Fruit fly (Drosophila melanogaster) S2 (cell line): ENCODE results near the gene drd.
A peak's percentile ranks its signal among the peaks of the same experiment; 100 is the strongest.

Experiments used
- CG8478 ChIP-seq: fragments of >200 bp; optimal IDR thresholded peaks from 2 replicates; lab custom pipeline; 2018
- CTCF ChIP-seq, 2 experiments: fragments of >200 bp; optimal IDR thresholded peaks; 2 replicates each; lab custom pipeline; 2018

Gene drd

DNA sequence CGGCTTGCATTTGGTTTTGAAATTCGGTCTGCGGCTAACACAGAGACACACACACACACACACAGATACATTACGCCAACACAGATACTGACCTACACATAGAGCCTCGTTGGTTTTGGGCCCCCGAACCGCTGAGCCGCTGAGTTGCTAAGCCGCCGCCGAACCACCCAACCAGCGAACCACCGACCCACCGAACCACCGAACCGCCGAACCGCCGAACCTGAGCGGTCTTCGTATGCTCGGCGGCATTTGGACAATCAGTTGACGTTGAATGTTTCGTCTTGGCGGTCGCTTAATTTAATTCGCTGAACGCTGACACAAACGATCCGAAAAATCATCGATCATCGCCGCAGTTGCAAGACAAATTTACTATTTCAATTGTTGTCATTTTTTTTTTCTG, at the start of gene drd:
Gene drd, plus strand, starts transcription at position 258 of the 400 bp plus-strand sequence.
- TF ChIP-seq CG8478 (lab: Kevin White, UChicago) = no peak
- no peak for TF ChIP-seq CTCF (optimal IDR thresholded peaks at IDR 0.05; lab: Kevin White, UChicago)

DNA sequence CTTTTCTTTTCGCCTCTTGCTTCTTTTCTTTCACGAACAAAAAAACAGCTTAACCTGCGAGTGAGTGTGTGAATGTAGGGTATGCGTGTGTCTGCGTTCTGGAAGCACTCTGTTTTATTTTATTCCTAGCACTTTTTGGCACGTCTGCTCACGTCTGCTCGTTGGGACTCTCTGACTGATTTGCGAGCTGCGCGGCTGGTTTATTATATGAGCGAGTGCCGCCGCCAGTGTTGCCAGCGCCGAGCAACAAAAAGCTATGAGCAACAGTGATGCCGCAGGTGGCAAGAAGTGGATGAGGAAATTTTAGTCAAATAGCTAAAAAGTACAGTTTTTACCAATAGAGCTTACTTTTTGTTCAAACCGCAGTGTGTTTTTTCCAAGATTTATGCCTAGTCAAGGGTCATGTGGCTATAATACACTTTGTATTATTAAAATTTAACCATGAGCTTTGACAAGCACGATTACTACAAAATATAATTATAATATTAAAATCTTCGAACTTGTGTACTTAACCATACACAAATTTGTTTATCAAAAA, 49.4 kb upstream of the drd start, which contains the start of gene Lsd-2:
Gene Lsd-2, minus strand, starts transcription at position 183 of the 538 bp plus-strand sequence.
- no peak for TF ChIP-seq CG8478 (lab: Kevin White, UChicago)
- TF ChIP-seq CTCF (optimal IDR thresholded peaks at IDR 0.05; lab: Kevin White, UChicago) = no peak

DNA sequence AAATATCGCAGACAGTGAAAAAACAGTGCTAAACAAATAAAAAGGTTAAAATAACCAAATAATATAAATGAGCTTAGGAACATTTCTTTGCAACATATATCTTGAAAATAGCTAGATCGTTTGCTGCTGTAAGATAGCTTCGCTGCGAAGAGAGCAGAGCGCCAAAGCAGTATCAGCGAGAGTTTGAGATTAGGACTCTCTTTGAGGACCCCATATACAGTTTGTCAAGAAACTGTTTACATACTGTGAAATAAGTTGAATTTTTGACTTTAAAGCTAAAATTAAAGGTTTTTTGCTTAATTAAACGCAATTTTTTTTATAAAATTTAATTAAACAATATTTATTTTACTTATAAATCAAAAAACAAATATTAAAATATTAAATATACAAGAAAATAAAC, 48.9 kb upstream of the drd start:
- TF ChIP-seq CG8478 (lab: Kevin White, UChicago) = no peak
- no peak for TF ChIP-seq CTCF (optimal IDR thresholded peaks at IDR 0.05; lab: Kevin White, UChicago)

DNA sequence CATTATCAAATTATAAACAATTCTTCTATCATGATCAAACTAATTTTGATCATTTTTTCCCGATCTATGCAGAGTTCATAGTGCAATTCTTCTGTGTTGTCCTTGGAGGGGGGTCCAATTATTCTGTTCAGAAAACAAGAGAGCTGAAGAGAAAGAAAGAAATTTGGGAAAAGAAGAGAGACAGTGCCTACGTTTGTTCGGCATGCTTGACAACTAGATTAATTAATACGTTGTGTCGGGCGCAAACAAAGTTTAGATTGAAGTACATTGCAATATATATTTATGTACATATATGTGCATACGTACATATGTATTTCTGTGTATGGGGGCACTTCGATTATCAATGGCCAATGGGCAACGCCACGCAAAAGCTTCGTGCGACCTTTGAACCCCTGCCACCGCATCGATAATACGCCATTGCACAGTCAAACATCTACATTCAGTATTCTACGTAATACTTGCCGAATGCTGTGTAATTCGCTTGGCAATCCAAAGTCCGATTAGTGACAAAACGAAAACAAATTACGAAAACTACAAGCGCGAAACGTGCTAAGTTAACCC, 47.9 kb upstream of the drd start:
- TF ChIP-seq CTCF (optimal IDR thresholded peaks at IDR 0.05; lab: Kevin White, UChicago) (no peak), CG8478 (lab: Kevin White, UChicago) (no peak)

DNA sequence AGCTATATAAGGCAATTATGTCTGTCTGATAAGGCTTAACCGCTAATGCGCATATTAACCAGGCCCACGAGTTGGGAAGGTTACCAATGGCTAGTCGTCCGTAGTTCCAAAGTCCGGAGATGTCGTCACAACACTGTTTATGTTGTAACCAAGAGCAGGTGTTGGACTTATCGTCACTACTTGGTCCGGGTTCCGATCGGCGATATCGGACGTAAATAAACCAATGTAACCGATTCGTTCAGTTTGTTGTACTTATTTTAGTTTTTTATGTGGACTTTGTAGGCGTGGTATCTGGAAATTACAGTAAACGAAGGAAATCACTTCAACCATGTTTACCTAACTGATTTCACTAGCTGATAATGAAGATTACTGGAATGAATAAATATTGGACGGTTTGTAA, 47.2 kb upstream of the drd start:
- no peak for TF ChIP-seq CG8478 (lab: Kevin White, UChicago)
- no peak for TF ChIP-seq CTCF (optimal IDR thresholded peaks at IDR 0.05; lab: Kevin White, UChicago)

DNA sequence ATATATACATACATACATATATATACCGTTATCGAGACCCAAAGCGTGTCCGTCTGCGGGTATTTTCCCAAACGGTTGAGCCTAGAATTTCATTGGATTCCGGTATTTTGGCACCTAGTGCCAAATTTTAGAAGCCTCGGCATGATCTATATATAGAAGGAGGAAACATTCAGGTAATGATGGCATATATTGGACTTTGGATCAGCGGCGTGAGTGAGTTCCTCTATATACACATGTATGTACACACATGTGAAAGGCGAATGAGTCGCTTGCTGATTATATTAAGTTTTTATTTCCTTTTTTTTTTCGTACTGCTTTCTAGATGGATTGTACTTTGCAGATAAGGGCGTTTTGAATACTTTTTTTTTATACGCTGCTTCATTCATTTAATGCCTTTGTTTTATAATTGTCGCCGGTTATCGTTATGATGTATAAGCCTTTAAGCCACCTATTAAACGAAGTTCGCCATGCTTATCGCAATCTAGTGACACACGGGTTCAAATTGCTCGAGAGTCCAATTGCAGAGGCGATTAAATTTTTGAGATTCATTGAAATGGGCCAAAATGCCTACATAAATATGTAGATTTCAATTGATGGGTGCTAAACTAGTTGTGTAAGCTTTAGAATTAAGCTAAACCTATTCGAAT, 46.3 kb upstream of the drd start:
- no peak for TF ChIP-seq CG8478 (lab: Kevin White, UChicago)
- TF ChIP-seq CTCF (optimal IDR thresholded peaks at IDR 0.05; lab: Kevin White, UChicago) = no peak

DNA sequence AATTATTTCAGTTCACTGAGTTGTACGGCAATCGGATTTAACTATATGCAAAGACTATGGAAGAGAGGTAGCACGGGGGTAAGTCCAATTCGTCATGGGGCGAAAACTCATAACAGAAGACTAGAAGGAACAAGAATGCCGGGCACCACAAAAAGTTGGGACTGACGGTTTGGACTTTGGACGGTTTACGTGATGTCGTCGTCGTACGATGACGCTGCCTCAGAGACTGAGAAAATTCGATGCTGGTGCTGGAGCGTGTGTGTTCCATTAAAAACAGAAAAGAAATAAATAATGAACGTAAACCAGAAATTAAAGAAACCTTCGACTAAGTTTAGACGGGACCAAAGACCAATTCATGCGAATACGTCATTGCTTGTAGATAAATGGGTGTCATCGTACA, 45.6 kb upstream of the drd start:
- TF ChIP-seq CG8478 (lab: Kevin White, UChicago) = no peak
- no peak for TF ChIP-seq CTCF (optimal IDR thresholded peaks at IDR 0.05; lab: Kevin White, UChicago)

DNA sequence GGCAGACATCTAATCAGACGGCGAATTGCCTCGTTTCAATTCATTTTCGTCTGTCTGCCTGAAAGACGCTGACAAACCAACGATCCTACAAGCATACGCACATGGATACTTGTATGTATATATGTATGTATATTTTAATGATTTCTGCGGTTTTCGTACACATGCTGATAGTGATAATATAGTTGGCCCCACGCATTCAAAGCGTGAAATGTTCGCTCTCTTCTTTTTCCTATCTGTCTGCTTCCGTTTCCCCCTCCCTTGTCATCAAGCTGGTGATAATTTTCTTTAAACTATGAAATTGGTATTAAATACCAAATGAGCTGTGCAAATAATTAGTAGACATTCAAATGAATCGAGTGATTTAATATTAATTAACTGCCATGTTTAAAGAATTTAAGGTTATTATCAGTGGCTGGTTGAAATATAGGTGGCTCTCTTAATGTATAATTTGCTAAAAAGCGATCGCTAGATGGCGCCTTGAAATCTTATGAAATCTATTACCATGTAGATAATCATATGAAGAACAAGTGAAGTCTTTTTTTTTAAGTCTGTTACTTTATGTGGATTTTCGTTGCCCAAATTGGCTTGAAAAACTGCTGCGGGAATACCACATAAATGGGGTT, 44.7 kb upstream of the drd start, which contains the start of gene CG33177:
Gene CG33177, plus strand, starts transcription at position 588 of the 623 bp plus-strand sequence.
- TF ChIP-seq CG8478 (lab: Kevin White, UChicago) = no peak
- TF ChIP-seq CTCF (optimal IDR thresholded peaks at IDR 0.05; lab: Kevin White, UChicago) = peak; percentile 76 to 87

DNA sequence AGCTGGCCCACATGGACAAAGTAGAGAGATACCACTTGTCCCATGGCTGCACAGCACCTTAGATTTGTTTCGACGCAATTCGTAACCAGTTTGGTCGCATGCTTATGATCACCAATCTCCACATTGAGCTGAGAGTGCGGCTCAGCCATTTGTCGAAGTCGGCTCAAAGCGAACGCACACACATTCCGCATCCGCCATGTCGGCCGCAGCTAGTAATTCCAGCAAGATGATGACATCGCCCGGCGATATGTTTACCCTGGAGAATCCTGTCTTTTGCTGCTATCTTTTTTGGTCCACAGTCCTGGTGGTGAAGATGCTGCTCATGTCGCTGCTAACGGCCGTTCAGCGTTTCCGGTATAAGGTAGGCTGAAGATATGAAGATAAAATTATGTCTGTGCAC, 42.9 kb upstream of the drd start, which contains the start of gene CG33178:
Gene CG33178, plus strand, starts transcription at position 147 of the 400 bp plus-strand sequence.
- TF ChIP-seq CTCF (optimal IDR thresholded peaks at IDR 0.05; lab: Kevin White, UChicago) = no peak

DNA sequence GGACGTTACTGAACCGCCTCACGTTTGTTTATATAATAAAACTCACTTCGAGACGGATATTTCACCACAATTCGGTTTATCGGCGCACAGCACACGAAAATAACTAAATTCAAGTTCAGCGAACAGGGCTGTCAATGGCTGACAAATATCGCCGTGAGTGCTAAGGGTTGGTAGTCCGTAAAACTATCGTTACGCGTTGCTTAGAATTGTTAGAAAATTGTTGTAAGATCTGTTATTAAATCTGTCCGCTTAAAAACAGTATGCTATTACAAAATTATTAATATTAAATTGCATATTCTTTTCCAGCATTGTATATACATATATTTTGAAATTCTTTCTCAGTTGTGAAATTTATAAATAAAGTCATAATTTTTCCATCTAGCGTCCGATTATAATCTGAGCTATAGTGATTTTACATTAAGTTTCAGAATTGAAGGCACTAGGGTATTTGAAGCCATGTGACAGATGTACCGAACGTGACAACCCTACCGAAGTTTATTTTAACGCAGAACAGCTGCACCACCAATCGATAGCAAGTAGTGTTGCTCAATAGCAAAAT, 40.9 kb upstream of the drd start, which contains the start of gene Cox17:
Gene Cox17, minus strand, starts transcription at position 120 of the 559 bp plus-strand sequence.
- no peak for TF ChIP-seq CG8478 (lab: Kevin White, UChicago)
- TF ChIP-seq CTCF (optimal IDR thresholded peaks at IDR 0.05; lab: Kevin White, UChicago) = no peak

DNA sequence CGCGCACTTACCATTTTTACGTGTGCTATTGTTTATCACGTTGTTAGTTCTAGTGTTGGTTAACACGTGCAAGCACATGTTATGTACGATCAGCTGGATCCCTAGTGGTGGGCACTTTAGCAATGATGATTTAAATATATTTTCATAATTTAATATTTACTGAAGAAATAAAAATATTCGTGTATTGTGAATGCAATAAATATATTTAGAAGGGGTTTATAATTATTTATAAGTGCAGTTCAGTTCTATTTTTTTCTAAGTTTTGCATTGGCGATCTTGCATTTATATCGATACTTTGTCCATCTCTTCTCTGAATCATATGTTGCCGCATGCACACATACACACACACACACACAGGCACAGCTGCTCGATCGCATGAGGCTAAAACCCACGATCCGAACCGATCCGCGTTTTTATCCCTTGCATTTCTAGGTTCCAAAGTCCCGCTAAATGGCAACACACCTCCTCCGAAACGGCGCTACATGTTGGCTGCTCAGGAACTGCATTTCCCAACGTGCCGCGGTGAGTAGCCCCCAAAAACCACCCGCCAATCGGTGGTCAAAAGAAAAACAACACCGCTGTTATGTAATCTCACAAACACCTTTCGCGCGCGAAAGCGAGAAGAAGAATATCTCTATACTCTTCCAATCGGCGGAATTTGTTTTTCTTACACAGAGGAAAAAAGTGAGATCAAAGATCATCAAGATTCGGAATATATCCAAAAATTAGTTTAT, 39.6 kb upstream of the drd start, which contains the start of the genes CG15027 and Dbct:
Gene CG15027, minus strand, starts transcription at position 51 of the 734 bp plus-strand sequence.
Gene Dbct, plus strand, starts transcription at position 349 of the 734 bp plus-strand sequence.
- TF ChIP-seq CG8478 (lab: Kevin White, UChicago) (no peak), CTCF (optimal IDR thresholded peaks at IDR 0.05; lab: Kevin White, UChicago) (no peak)

DNA sequence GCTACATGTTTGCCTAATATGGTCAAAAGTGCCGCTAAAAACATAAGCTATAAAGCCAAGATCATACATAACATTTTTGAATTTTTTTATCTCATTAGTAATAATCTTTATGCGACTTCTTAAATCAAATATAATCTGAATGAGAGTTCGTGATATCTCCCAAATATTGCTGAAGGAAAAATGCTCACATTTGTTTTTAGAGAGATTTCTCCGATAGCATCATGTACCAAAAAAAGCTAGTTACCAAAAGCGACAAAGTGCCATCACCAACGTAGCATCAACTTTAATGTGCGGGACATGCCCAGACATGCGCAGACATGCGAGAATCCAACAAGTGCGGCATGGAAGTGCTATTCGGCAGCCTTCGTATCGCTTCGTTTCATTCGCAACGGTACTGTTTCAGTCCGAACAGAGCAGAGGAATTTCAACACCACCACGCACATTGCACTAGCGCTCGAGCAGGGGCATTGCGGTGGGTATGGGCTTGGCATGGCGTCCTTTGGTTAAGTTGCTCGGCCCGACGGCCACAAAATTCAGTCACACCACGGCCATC, 36.3 kb upstream of the drd start, which contains the start of gene Rab3-GEF:
Gene Rab3-GEF, plus strand, starts transcription at position 537 of the 553 bp plus-strand sequence.
- no peak for TF ChIP-seq CG8478 (lab: Kevin White, UChicago)
- TF ChIP-seq CTCF (optimal IDR thresholded peaks at IDR 0.05; lab: Kevin White, UChicago) = no peak

DNA sequence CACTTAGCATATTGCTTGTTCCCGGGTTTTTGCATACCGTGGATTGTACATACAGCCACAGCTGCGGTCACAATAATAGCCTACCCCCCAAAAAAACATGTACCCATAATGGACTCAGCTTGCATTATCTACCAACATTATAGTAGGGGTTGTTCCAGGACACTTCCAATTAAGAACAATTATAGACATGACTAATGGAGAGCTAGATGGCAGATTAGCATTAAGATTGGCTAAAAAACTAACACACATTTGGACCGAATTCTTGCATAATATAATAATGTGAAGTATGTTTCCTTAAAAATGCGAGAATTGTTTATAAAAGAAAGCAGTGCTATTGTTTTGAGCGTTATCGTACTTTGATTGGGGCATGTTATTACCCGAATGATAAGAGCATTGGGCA, 35.2 kb upstream of the drd start:
- TF ChIP-seq CG8478 (lab: Kevin White, UChicago) (no peak), CTCF (optimal IDR thresholded peaks at IDR 0.05; lab: Kevin White, UChicago) (no peak)
